Worm (Caenorhabditis elegans): ENCODE measurements around the gene R09E12.9.

The R09E12.9 gene

DNA sequence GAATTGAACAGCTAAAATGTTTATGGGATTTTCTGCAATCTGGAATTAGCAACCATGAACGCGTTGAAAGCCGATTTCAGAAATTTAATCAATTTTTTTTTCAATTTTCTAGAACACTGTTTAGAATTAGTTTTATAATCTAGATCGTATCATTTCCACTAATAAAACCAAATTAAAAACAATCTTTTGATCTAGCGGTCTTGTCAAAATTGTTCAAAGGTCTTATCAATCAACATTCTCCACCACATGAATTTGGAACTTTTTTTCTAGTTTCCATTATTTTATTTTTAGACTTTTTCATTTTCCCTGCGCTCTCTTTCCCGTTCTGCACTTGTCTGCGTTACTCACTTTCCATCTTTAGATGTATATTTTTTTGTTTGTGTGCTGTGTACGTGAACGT is 15.1 kb upstream of the R09E12.9 start, which contains the start of gene srp-2:
Gene srp-2, plus strand, starts transcription at position 301 of the 400 bp plus-strand sequence.
- no peak for TF ChIP-seq ztf-4 (tag; optimal IDR thresholded peaks at IDR 0.05)
- TF ChIP-seq nhr-76 (tag; optimal IDR thresholded peaks at IDR 0.05), result no peak
- no peak for TF ChIP-seq alr-1 (tag; optimal IDR thresholded peaks at IDR 0.05; ENCODE audit: borderline replicate concordance)
- no peak for TF ChIP-seq unc-86 (tag; optimal IDR thresholded peaks at IDR 0.05)
- no peak for TF ChIP-seq efl-1 (optimal IDR thresholded peaks at IDR 0.05)
- TF ChIP-seq efl-1 (GFP tag; optimal IDR thresholded peaks at IDR 0.05 in 1 of 2), result no peak
- no peak for TF ChIP-seq unc-130 (tag; optimal IDR thresholded peaks at IDR 0.05)
- no peak for TF ChIP-seq snu-23 (GFP tag; optimal IDR thresholded peaks at IDR 0.05)

- TF ChIP-seq nhr-85 (tag), result peak; percentile 2
- TF ChIP-seq unc-86 (tag; optimal IDR thresholded peaks at IDR 0.05), result no peak
Observed at ce11 chrV:764732-765131, 12.7 kb upstream of the R09E12.9 start, which contains the start of gene str-238. Gene str-238, plus strand, starts transcription at chrV:765032.

DNA sequence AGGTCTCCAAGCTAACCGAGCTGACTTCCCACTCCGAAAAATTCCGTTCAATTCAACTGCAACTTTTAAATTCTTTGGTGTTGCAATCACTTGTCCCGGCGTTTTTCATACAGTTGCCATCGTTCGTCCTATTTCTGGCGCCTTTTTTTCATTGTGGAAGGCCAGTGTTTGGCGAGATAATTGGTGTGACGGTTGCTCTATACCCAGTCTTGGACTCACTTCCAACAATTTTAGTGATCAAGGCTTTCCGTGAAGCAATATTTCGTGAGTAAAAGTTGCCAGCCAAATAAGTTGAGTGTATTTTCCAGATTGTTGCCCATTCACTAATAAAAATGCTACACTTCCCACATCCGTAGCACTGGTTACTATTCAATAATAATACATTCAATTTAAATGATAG is 5.2 kb upstream of the R09E12.9 start:
- TF ChIP-seq nhr-19 (GFP tag; conservative IDR thresholded peaks at IDR 0.05) (no peak), fkh-4 (tag; optimal IDR thresholded peaks at IDR 0.05; ENCODE audit: borderline replicate concordance) (no peak), F16B12.6 (tag; optimal IDR thresholded peaks at IDR 0.05) (no peak), unc-98 (GFP tag; IDR thresholded peaks at IDR 0.05) (no peak), irx-1 (tag; optimal IDR thresholded peaks at IDR 0.05) (no peak)

- peak; percentile 56 for TF ChIP-seq zip-4 (GFP tag; optimal IDR thresholded peaks at IDR 0.05)
- no peak for TF ChIP-seq nhr-76 (tag; optimal IDR thresholded peaks at IDR 0.05)
- peak in 1 of 2 experiments; percentile 70 for TF ChIP-seq ztf-11 (tag; optimal IDR thresholded peaks at IDR 0.05)
- peak; percentile 24 for TF ChIP-seq vab-15 (tag; optimal IDR thresholded peaks at IDR 0.05)
- peak; percentile 92 for TF ChIP-seq nhr-19 (GFP tag; conservative IDR thresholded peaks at IDR 0.05)
- peak; percentile 54 for TF ChIP-seq lir-3 (tag; optimal IDR thresholded peaks at IDR 0.05; ENCODE audit: poor library complexity)
- TF ChIP-seq fkh-10 (GFP tag; optimal IDR thresholded peaks at IDR 0.05), result peak; percentile 19
- peak; percentile 81 for TF ChIP-seq irx-1 (tag; optimal IDR thresholded peaks at IDR 0.05)
- TF ChIP-seq fos-1 (tag; optimal IDR thresholded peaks at IDR 0.05), result peak; percentile 76
- TF ChIP-seq ztf-4 (tag; optimal IDR thresholded peaks at IDR 0.05), result no peak
- peak; percentile 99 to 100 for TF ChIP-seq efl-1 (optimal IDR thresholded peaks at IDR 0.05)
- peak; percentile 99 to 100 for TF ChIP-seq efl-1 (GFP tag; optimal IDR thresholded peaks at IDR 0.05 in 1 of 2)
- TF ChIP-seq unc-62 (GFP tag; optimal IDR thresholded peaks at IDR 0.05), result no peak
- TF ChIP-seq C04F5.9 (tag; optimal IDR thresholded peaks at IDR 0.05), result peak; percentile 41
- peak; percentile 36 for TF ChIP-seq F16B12.6 (tag; optimal IDR thresholded peaks at IDR 0.05)
- TF ChIP-seq alr-1 (tag; optimal IDR thresholded peaks at IDR 0.05; ENCODE audit: borderline replicate concordance), result no peak
- TF ChIP-seq sox-4 (tag; optimal IDR thresholded peaks at IDR 0.05), result peak; percentile 71
- TF ChIP-seq grh-1 (GFP tag; IDR thresholded peaks at IDR 0.05), result peak; percentile 77
- TF ChIP-seq lin-39 (tag; optimal IDR thresholded peaks at IDR 0.05), result peak; percentile 84
- TF ChIP-seq efl-3 (GFP tag; optimal IDR thresholded peaks at IDR 0.05), result no peak
- peak; percentile 89 for TF ChIP-seq unc-130 (tag; optimal IDR thresholded peaks at IDR 0.05)
- TF ChIP-seq egl-13 (tag; optimal IDR thresholded peaks at IDR 0.05), result peak; percentile 89
- peak in 1 of 2 experiments; percentile 75 for TF ChIP-seq mdl-1 (tag; optimal IDR thresholded peaks at IDR 0.05)
- peak; percentile 74 for TF ChIP-seq blmp-1 (tag; optimal IDR thresholded peaks at IDR 0.05)
- TF ChIP-seq hpl-2 (GFP tag; optimal IDR thresholded peaks at IDR 0.05), result no peak
- TF ChIP-seq tlp-1 (tag; optimal IDR thresholded peaks at IDR 0.05), result no peak
- peak; percentile 39 for TF ChIP-seq nhr-28 (tag; optimal IDR thresholded peaks at IDR 0.05)
- peak; percentile 93 for TF ChIP-seq nhr-47 (tag; optimal IDR thresholded peaks at IDR 0.05)
- TF ChIP-seq nhr-90 (tag; optimal IDR thresholded peaks at IDR 0.05; ENCODE audit: poor library complexity), result peak; percentile 89
- peak; percentile 96 for TF ChIP-seq nhr-77 (tag; optimal IDR thresholded peaks at IDR 0.05)
- TF ChIP-seq C16A3.4 (tag; optimal IDR thresholded peaks at IDR 0.05), result peak; percentile 83
- TF ChIP-seq nhr-85 (tag), result peak; percentile 93
- TF ChIP-seq C34B4.2 (tag; optimal IDR thresholded peaks at IDR 0.05), result no peak
- TF ChIP-seq snpc-4 (tag; optimal IDR thresholded peaks at IDR 0.05), result peak; percentile 65
- TF ChIP-seq unc-86 (tag; optimal IDR thresholded peaks at IDR 0.05), result peak; percentile 87
- TF ChIP-seq fkh-4 (tag; optimal IDR thresholded peaks at IDR 0.05; ENCODE audit: borderline replicate concordance), result no peak
- peak; percentile 96 to 97 (median 97) for TF ChIP-seq dpl-1 (GFP tag; optimal IDR thresholded peaks at IDR 0.05)
- peak; percentile 35; the same call in 1 of the 2 replicates for TF ChIP-seq unc-98 (GFP tag; IDR thresholded peaks at IDR 0.05)
- peak; percentile 79 for TF ChIP-seq mab-9 (GFP tag; IDR thresholded peaks at IDR 0.05)
- TF ChIP-seq tbx-2 (tag; optimal IDR thresholded peaks at IDR 0.05), result peak; percentile 91
- TF ChIP-seq xbp-1 (tag; optimal IDR thresholded peaks at IDR 0.05), result peak; percentile 91
- TF ChIP-seq ceh-82 (tag; optimal IDR thresholded peaks at IDR 0.05), result peak; percentile 85 to 92 (median 88)
- no peak for TF ChIP-seq zag-1 (tag; optimal IDR thresholded peaks at IDR 0.05)
Observed at ce11 chrV:773256-773655, 4.1 kb upstream of the R09E12.9 start, which contains the start of gene sti-1. Gene sti-1, plus strand, starts transcription at chrV:773518.

Data from whole organism, L1 larva.